Worm (Caenorhabditis elegans) whole organism, early embryonic: ENCODE measurements around the gene ceh-7.
A peak's percentile ranks its signal among the peaks of the same experiment; 100 is the strongest.

ENCODE experiments used
- B0310.2 ChIP-seq: sonication (generic microtip); optimal IDR thresholded peaks from 2 replicates; lab custom pipeline; 2016; ENCODE audit warnings: mild to moderate bottlenecking, missing genetic modification characterization, missing compliant biosample characterization
- F13C5.2 ChIP-seq: sonication (generic microtip); optimal IDR thresholded peaks from 2 replicates; lab custom pipeline; 2017; ENCODE audit warnings: mild to moderate bottlenecking, missing genetic modification characterization, inconsistent platforms, missing compliant biosample characterization
- aly-1 ChIP-seq: sonication (generic microtip); optimal IDR thresholded peaks from 2 replicates; lab custom pipeline; 2016; ENCODE audit warnings: missing genetic modification characterization, missing compliant biosample characterization
- ama-1 ChIP-seq: fragments of 150-350 bp; optimal IDR thresholded peaks from 2 replicates; lab custom pipeline; 2014
- ceh-13 ChIP-seq: fragments of 200-800 bp; sonication (Bioruptor generic); optimal IDR thresholded peaks from 2 replicates; lab custom pipeline; 2018; ENCODE audit warnings: mild to moderate bottlenecking, missing genetic modification characterization, missing compliant biosample characterization
- ceh-36 ChIP-seq: sonication (generic microtip); optimal IDR thresholded peaks from 2 replicates; lab custom pipeline; 2016; ENCODE audit warnings: missing genetic modification characterization, inconsistent platforms, missing compliant biosample characterization
- ets-7 ChIP-seq: sonication (generic microtip); optimal IDR thresholded peaks from 2 replicates; lab custom pipeline; 2016; ENCODE audit warnings: missing genotype, missing genetic modification characterization, missing compliant biosample characterization
- flt-1 ChIP-seq: fragments of 200-800 bp; sonication (Bioruptor generic); IDR thresholded peaks from 2 replicates; pipeline ENCODE4 v1.3.6; 2022; ENCODE audit warnings: missing genetic modification characterization, missing compliant biosample characterization
- hmbx-1 ChIP-seq: sonication (generic microtip); optimal IDR thresholded peaks from 2 replicates; lab custom pipeline; 2016; ENCODE audit warnings: mild to moderate bottlenecking, missing genetic modification characterization, missing compliant biosample characterization
- hmg-4 ChIP-seq: fragments of 200-800 bp; sonication (Bioruptor generic); optimal IDR thresholded peaks from 2 replicates; lab custom pipeline; 2018; ENCODE audit warnings: mild to moderate bottlenecking, missing genetic modification characterization, missing compliant biosample characterization
- hnd-1 ChIP-seq: sonication (generic microtip); optimal IDR thresholded peaks from 2 replicates; lab custom pipeline; 2016; ENCODE audit warnings: missing genetic modification characterization, missing compliant biosample characterization
- pes-1 ChIP-seq: fragments of 200-800 bp; sonication (Bioruptor generic); IDR thresholded peaks from 2 replicates; pipeline ENCODE4 v1.3.6; 2022; ENCODE audit warnings: missing genetic modification reagents, missing genetic modification characterization, missing compliant biosample characterization
- scrt-1 ChIP-seq: fragments of 200-800 bp; sonication (Bioruptor generic); IDR thresholded peaks from 2 replicates; pipeline ENCODE4 v1.3.6; 2022; ENCODE audit warnings: missing genetic modification characterization, missing compliant biosample characterization
- sea-1 ChIP-seq: fragments of 200-800 bp; sonication (Bioruptor generic); conservative IDR thresholded peaks from 2 replicates; pipeline ENCODE4 v1.3.6; 2022; ENCODE audit warnings: missing genetic modification characterization, missing compliant biosample characterization
- tbx-11 ChIP-seq: fragments of 200-800 bp; sonication (Bioruptor generic); IDR thresholded peaks from 2 replicates; pipeline ENCODE4 v1.3.6; 2022; ENCODE audit warnings: missing genetic modification characterization, missing compliant biosample characterization
- tbx-37 ChIP-seq: fragments of 200-800 bp; sonication (Bioruptor generic); conservative IDR thresholded peaks from 2 replicates; pipeline ENCODE4 v1.3.6; 2022; ENCODE audit warnings: missing genetic modification reagents, missing genetic modification characterization, missing compliant biosample characterization
- tra-4 ChIP-seq: sonication (generic microtip); optimal IDR thresholded peaks from 2 replicates; lab custom pipeline; 2017; ENCODE audit warnings: missing genetic modification characterization, missing compliant biosample characterization

ceh-7 gene

DNA sequence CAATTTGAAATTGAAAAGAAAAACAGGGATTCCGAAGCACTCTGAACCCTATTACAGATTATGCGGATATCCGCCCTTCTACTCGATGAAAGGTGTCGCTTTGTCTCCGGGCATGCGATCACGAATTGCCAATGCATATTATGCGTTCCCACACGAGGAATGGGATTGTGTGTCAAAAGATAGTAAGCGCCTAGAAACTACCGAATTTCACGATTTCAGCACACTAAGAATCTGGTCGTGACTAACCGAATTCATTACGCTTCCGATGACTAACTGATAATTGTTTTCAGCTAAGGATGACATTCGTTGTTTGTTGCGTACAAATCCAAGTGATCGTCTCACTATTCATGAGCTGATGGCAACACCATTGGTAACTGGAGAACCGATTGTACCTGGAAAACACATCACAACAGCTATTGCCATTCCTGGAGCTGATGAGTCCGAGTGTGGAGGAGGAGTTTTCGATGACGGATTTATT is 42.7 kb upstream of the ceh-7 start:
- TF ChIP-seq aly-1 (no peak), ceh-36 (tag; lab: Kevin White, UChicago) (no peak), hmg-4 (GFP tag; lab: Kevin White, UChicago) (no peak)

DNA sequence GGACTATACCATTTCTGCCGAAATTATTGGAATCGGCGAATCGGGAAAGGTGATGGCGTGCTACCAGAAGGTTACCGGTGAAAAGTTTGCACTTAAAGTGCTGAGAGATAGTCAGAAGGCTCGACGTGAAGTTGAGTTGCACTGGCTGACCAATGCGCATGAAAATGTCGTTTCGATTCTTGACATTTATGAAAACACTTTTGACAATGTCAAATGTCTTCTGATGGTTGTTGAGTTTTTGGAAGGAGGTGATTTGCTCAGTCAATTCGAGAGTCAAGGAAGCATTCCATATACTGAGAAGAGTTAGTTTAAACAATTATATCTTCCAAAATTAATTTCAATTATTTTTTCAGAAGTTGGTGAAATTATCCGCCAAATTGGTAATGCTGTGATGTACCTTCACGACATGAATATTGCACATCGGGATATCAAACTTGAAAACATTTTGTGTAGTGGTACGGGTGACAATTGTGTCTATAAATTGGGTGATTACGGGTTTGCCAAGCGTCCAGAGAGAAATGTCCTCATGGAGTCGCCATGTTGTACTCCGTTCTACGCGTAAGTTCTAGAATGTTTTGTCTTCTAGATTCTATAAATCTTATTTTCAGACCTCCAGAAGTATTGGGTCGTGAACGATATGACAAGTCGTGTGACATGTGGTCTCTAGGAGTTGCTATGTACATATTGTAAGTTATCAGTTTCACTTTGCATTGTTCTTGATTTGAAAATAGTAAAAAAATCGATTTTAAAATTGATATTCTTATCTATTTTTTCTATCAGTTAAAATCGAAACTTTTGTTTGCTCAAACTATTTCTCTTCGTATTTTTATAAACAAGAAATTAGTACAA is 42.0 kb upstream of the ceh-7 start:
- no peak for TF ChIP-seq flt-1 (GFP tag; lab: Robert Waterston, UW)
- TF ChIP-seq scrt-1 (GFP tag; lab: Robert Waterston, UW), result no peak
- no peak for TF ChIP-seq ceh-36 (tag; lab: Kevin White, UChicago)
- no peak for TF ChIP-seq tbx-37 (GFP tag; lab: Robert Waterston, UW)
- TF ChIP-seq ets-7 (tag; lab: Kevin White, UChicago), result no peak

DNA sequence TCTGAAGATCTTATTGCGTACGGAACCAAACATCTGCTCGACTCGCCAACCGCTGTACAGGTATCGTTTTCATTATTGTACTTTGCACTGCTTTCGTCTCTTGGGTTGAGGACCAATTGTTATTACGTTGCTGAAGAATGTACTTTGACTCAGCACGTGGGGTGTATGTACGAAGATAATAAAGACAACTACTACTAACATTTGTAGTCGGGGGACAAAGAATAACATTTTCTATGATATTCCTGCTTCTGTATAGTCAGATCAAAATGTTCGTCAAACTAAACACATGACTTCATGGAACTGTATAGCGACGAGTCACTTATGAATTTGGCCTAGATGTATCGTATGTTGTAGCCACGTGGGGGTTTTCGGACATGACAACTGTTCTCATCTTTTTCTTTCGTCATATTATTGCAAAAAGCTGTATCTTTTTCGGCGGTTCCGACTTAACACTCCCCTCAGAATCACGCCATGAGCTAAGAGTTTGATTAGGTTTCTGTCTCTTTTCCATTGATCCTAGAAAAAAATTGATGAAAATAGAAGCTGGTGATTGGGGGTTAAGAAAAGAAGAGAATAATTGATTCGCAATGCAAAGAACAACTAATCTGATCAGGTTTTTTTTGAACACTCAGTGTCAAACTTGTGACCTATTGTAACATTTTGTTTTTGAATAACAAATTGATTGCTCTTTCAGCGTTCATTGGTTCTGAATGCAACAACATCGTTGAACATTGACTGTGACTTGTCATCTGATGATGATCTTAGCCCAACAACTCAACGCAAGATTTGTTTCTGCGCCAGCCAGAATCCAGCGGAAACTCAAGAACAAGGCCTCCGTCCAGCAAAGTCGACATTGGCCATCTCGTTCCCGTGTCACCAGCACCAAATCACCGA is 41.2 kb upstream of the ceh-7 start:
- no peak for TF ChIP-seq ceh-36 (tag; lab: Kevin White, UChicago)
- TF ChIP-seq ets-7 (tag; lab: Kevin White, UChicago), result no peak
- no peak for TF ChIP-seq pes-1
- no peak for TF ChIP-seq F13C5.2
- TF ChIP-seq B0310.2 (tag; lab: Kevin White, UChicago), result no peak
- no peak for TF ChIP-seq ama-1 (lab: Kevin White, UChicago)
- TF ChIP-seq ceh-13 (GFP tag; lab: Kevin White, UChicago), result no peak
- no peak for TF ChIP-seq tbx-37 (GFP tag; lab: Robert Waterston, UW)
- no peak for TF ChIP-seq hnd-1
- TF ChIP-seq tra-4 (tag; lab: Kevin White, UChicago), result no peak
- no peak for TF ChIP-seq tbx-11 (GFP tag; lab: Robert Waterston, UW)
- TF ChIP-seq scrt-1 (GFP tag; lab: Robert Waterston, UW), result no peak
- no peak for TF ChIP-seq flt-1 (GFP tag; lab: Robert Waterston, UW)
- no peak for TF ChIP-seq hmbx-1 (tag; lab: Kevin White, UChicago)
- no peak for TF ChIP-seq sea-1 (GFP tag; lab: Robert Waterston, UW)
- TF ChIP-seq hmg-4 (GFP tag; lab: Kevin White, UChicago), result no peak
- no peak for TF ChIP-seq aly-1

DNA sequence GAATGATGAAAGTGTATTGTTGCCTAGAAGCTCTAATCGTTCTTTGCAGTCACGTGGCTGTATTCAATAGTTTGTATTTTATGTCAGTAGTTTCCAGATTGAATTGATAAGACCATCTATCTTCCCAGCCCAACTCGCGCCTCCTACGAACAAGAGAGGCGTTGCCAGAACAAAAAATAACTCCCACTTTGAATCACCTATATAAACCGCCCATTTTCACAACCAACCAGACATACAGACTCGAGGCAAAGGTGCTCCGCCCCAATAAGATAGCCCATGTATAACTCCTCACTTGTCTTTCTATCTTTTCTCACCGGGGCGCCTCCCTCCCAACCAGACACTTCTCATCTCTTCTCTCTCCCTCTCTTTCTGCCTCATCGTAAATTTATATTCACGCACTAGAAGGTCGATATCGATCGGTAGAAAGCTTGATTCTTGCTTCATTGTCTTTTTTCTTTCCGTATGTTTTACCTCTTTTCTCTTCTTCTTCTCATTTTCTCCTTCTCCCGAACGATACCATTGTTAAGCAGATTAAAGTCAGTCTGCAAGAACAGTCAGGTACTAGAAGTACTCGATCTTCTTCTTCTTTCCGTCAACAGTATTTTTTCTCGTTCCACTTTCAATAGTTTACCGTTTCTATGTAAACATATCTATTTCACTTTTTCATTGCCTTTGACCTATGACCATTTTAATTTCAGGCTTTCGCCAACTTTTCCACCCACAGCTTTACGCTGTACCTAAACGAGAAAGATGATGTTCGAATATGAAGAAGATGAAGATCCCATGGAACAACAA is 39.9 kb upstream of the ceh-7 start, which contains the start of gene mak-1:
Gene mak-1, plus strand, starts transcription at position 693 of the 795 bp plus-strand sequence.
- TF ChIP-seq hmg-4 (GFP tag; lab: Kevin White, UChicago) (peak; percentile 6), tra-4 (tag; lab: Kevin White, UChicago) (no peak)

DNA sequence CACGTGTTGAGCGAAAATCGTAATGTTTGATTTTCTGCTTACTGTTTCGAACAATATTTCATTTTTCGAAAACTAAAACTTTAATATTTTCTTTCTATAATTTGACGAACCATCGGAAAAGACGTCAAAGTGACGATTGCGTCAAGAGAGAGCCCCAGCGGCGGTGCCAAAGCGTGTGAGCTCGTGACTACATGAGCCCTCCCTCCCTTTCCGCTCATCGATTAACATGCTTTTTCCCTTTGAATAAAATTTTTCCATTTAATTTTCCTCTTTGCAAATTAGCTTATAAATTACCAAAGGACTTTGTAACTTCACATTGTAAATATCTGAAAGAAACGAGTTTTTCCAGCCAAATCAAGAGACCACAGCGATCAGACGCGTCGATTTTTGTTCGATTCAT is 39.3 kb upstream of the ceh-7 start:
- TF ChIP-seq sea-1 (GFP tag; lab: Robert Waterston, UW) (no peak), ama-1 (lab: Kevin White, UChicago) (no peak), hmg-4 (GFP tag; lab: Kevin White, UChicago) (no peak)

DNA sequence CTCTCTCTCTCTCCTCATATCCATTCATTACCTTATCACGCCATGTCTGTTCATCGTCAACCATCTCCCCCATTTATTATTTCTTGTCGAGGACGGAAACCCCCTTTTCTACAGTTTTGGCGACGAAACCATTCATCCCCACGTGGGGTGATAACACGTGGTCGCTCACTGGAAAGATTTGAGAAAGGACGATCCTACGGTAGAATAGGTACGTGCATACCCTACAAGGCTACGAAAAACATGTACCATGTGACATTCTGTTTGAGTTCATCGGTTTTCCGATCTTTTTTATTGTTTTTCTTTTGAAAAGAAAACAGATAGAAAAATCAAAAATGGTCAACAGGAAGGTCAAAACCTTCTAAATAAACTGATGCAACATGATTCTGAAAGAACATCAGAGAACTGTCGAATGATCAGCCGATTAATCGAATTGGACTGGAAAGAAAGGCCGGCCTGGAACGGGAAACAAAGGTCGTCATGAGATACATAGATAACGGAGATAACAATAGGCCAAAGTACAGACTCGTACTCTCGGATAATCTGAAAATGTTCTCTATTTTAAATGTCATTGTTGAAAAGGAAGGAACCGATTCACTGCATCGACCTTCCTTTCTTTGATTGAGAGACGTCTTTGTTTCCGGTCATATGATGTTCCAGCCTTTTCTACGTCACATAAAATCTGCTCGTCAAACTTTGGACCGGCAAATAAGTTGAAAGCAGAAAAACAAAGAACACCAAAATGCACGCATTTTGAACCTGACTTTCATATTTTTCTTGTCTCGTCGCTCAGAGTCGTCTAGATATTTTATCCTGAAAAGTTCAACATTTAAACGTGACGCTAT is 38.6 kb upstream of the ceh-7 start:
- no peak for TF ChIP-seq aly-1
- no peak for TF ChIP-seq tbx-37 (GFP tag; lab: Robert Waterston, UW)
- TF ChIP-seq sea-1 (GFP tag; lab: Robert Waterston, UW), result no peak
- TF ChIP-seq scrt-1 (GFP tag; lab: Robert Waterston, UW), result no peak
- TF ChIP-seq F13C5.2, result no peak

DNA sequence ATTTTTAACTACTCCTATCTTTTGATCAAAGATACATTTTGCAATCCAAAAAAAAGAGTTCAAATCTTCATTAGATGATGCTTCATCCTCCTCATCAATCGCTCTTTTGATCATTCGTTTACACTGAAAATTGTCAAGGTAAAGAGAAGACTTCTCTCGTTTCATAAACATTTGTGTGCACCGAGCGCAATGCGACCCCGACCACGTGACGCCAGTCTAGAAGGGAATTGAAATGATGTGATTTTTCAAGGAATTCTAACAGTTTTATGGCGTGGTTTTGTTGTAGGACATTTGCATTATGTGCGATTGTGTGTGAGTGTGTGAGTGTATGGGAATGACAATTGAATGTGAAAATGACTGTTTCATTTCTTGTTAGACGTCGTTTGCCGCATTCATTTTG is 37.6 kb upstream of the ceh-7 start:
- TF ChIP-seq ets-7 (tag; lab: Kevin White, UChicago) (no peak), tbx-11 (GFP tag; lab: Robert Waterston, UW) (no peak), hmg-4 (GFP tag; lab: Kevin White, UChicago) (no peak), ceh-13 (GFP tag; lab: Kevin White, UChicago) (no peak), hmbx-1 (tag; lab: Kevin White, UChicago) (no peak), tra-4 (tag; lab: Kevin White, UChicago) (no peak), flt-1 (GFP tag; lab: Robert Waterston, UW) (no peak), pes-1 (no peak), tbx-37 (GFP tag; lab: Robert Waterston, UW) (no peak), F13C5.2 (no peak), B0310.2 (tag; lab: Kevin White, UChicago) (no peak), ceh-36 (tag; lab: Kevin White, UChicago) (no peak), sea-1 (GFP tag; lab: Robert Waterston, UW) (no peak), ama-1 (lab: Kevin White, UChicago) (no peak)
